Worm (Caenorhabditis elegans): ENCODE measurements around the gene igeg-2.

Gene igeg-2

DNA sequence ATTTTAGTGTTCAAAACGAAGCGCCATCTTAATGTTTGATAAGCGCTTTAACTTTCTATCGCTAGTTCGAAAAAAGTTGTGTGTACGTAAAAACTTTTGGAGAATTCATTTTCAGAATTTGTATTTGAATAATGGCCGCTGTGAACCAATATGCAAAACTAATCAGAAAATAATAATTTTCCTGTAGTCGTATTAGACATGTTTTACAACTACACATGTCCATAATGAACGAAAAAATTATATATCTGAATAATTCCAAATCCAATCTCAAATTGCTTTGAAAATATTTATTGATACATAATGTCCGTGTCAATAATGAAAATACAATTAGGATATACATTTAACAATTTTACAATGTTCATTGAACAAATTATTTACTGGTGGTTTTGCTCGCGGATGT lies 39.7 kb downstream of the igeg-2 start:
- TF ChIP-seq tab-1 (GFP tag; IDR thresholded peaks at IDR 0.05) (no peak), klf-2 (GFP tag; conservative IDR thresholded peaks at IDR 0.05) (no peak), T22C8.4 (GFP tag; IDR thresholded peaks at IDR 0.05) (no peak), ref-1 (GFP tag; conservative IDR thresholded peaks at IDR 0.05) (no peak), flt-1 (GFP tag; IDR thresholded peaks at IDR 0.05) (no peak), med-1 (GFP tag; optimal IDR thresholded peaks at IDR 0.05; ENCODE audit: insufficient read depth) (no peak), ztf-29 (GFP tag; IDR thresholded peaks at IDR 0.05) (no peak), cog-1 (tag; optimal IDR thresholded peaks at IDR 0.05) (no peak), ztf-23 (GFP tag; IDR thresholded peaks at IDR 0.05) (no peak)

DNA sequence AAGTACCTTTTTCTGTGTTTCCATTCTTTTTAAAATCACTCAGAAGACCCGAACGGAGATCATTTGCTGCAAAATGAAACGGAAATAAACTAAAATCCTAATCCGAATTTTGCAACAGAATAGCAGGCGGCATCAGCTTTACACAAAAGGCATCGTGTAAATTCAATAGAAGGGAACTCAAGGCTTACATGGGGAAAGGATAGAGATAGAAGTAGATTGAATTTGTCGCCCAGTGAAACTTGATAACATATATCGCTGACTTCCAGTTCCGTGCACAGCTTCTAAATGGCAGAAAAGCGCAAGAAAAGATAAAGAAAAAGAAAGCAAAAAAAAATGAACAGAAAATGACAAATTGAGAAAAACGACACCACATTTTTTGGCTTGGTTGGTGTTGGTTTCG lies 40.5 kb downstream of the igeg-2 start, which contains the start of gene slo-2:
TSS of gene slo-2 (minus strand) at position 24 of the 400 bp plus-strand sequence.
- TF ChIP-seq ztf-29 (GFP tag; IDR thresholded peaks at IDR 0.05) (no peak), cog-1 (tag; optimal IDR thresholded peaks at IDR 0.05) (no peak), T22C8.4 (GFP tag; IDR thresholded peaks at IDR 0.05) (no peak), klf-2 (GFP tag; conservative IDR thresholded peaks at IDR 0.05) (no peak), flt-1 (GFP tag; IDR thresholded peaks at IDR 0.05) (no peak)

DNA sequence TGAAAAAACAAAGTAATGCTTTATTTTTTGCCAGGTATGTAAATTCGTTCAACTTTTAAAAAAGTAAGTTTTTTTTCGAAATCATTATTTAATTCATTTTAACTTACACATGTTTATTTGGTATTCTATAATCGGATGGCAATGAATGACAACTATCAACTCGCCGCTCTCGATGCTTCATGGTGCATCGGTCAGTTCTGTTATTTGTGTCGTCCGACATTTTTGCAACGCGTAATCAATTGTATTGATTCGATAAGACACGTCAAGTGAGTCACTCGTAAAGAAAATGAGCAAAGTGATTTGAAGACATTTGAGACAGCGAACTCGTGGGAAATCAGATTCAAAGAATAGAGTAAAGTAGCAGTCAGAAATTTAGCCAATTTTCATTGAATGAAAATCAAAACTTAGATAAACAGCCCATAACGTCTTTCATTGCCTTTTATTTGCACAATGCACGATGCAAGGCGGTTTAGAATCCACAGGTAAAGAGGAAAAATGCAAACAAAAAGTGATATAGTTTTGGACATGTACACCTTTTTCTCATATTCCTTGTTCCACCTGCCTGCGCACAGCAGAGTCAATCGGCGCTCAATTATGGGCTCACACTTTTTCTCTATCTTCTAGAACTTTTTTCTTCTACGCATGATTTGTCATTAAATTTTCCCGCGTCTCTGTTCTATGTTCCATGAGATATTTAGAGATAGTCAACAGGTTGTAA lies 45.8 kb downstream of the igeg-2 start:
- TF ChIP-seq med-1 (GFP tag; optimal IDR thresholded peaks at IDR 0.05; ENCODE audit: insufficient read depth) = no peak
- TF ChIP-seq tab-1 (GFP tag; IDR thresholded peaks at IDR 0.05) = no peak
- TF ChIP-seq flt-1 (GFP tag; IDR thresholded peaks at IDR 0.05) = no peak
- TF ChIP-seq ref-1 (GFP tag; conservative IDR thresholded peaks at IDR 0.05) = no peak
- no peak for TF ChIP-seq cog-1 (tag; optimal IDR thresholded peaks at IDR 0.05)

All from whole organism, midembryonic.